Fruit fly (Drosophila melanogaster): ENCODE results near the gene GCS1.

- TF ChIP-seq CG14711 (tag; optimal IDR thresholded peaks at IDR 0.05) (no peak), pad (GFP tag; optimal IDR thresholded peaks at IDR 0.05) (no peak), cnc (optimal IDR thresholded peaks at IDR 0.05) (no peak), CG11617 (GFP tag; optimal IDR thresholded peaks at IDR 0.05) (no peak), CG12768 (GFP tag; optimal IDR thresholded peaks at IDR 0.05) (no peak), bab1 (GFP tag; optimal IDR thresholded peaks at IDR 0.05) (no peak), Clk (GFP tag; optimal IDR thresholded peaks at IDR 0.05) (no peak), tj (GFP tag; optimal IDR thresholded peaks at IDR 0.05) (no peak), CG7101 (tag; optimal IDR thresholded peaks at IDR 0.05) (no peak), ovo (GFP tag; optimal IDR thresholded peaks at IDR 0.05) (no peak), CG1620 (GFP tag; optimal IDR thresholded peaks at IDR 0.05) (no peak), kay (GFP tag; ENCODE audit: borderline replicate concordance) (no peak), Hr96 (GFP tag; optimal IDR thresholded peaks at IDR 0.05) (no peak)
Measured at dm6 chrX:11383530-11383929, 35.7 kb upstream of the GCS1 start.

All from whole organism, adult.